Fruit fly (Drosophila melanogaster): Measurements from ENCODE around the gene CG12517.
A peak's percentile ranks its signal among the peaks of the same experiment; 100 is the strongest.

The CG12517 gene

dm6 chr2L:10849511-10850191 lies 20.3 kb upstream of the CG12517 start, which contains the start of gene SmydA-3 (continued):
- TF ChIP-seq prd (optimal IDR thresholded peaks at IDR 0.05): no peak
- peak; percentile 59; the same call in 1 of the 3 replicates for TF ChIP-seq prd (GFP tag; IDR thresholded peaks at IDR 0.05)
- peak; percentile 44 for TF ChIP-seq Meics (GFP tag; optimal IDR thresholded peaks at IDR 0.05)
- TF ChIP-seq CoRest (tag; optimal IDR thresholded peaks at IDR 0.05): peak; percentile 20
- TF ChIP-seq CG4424 (GFP tag; optimal IDR thresholded peaks at IDR 0.05): peak; percentile 35
- TF ChIP-seq CG1792 (GFP tag; optimal IDR thresholded peaks at IDR 0.05): no peak
- TF ChIP-seq al (GFP tag; IDR thresholded peaks at IDR 0.05): no peak
- peak; percentile 26 for TF ChIP-seq ERR (GFP tag; optimal IDR thresholded peaks at IDR 0.05)
- no peak for TF ChIP-seq vfl (GFP tag; optimal IDR thresholded peaks at IDR 0.05)
- 0 out of 3 replicates have a peak, but pooled peaks have one; percentile 8 for TF ChIP-seq CG34422 (GFP tag; IDR thresholded peaks at IDR 0.05)
- TF ChIP-seq seq (GFP tag; IDR thresholded peaks at IDR 0.05): peak; percentile 34; the same call in 1 of the 2 replicates
- TF ChIP-seq CG17385 (GFP tag; optimal IDR thresholded peaks at IDR 0.05): no peak
- no peak for TF ChIP-seq fu2 (GFP tag; optimal IDR thresholded peaks at IDR 0.05)
- no peak for TF ChIP-seq Hsf (GFP tag; optimal IDR thresholded peaks at IDR 0.05)
- no peak for TF ChIP-seq Gsc (GFP tag; IDR thresholded peaks at IDR 0.05)
- peak; percentile 44; the same call in 1 of the 2 replicates for TF ChIP-seq slbo (GFP tag; IDR thresholded peaks at IDR 0.05)
- peak; percentile 62 for TF ChIP-seq Awh (GFP tag; IDR thresholded peaks at IDR 0.05)
- TF ChIP-seq lmd (GFP tag; IDR thresholded peaks at IDR 0.05): 0 out of 2 replicates have a peak, but pooled peaks have one; percentile 27
- TF ChIP-seq ind (GFP tag; optimal IDR thresholded peaks at IDR 0.05): peak; percentile 11
- no peak for TF ChIP-seq Atf3 (GFP tag; optimal IDR thresholded peaks at IDR 0.05)
- TF ChIP-seq Med (GFP tag): peak; percentile 62
- peak; percentile 42; the same call in 1 of the 3 replicates for TF ChIP-seq tgo (GFP tag; IDR thresholded peaks at IDR 0.05)
- TF ChIP-seq Usf (GFP tag; optimal IDR thresholded peaks at IDR 0.05): no peak
- TF ChIP-seq zf30C (GFP tag; optimal IDR thresholded peaks at IDR 0.05): no peak
- peak; percentile 25 for TF ChIP-seq CG10543 (GFP tag; optimal IDR thresholded peaks at IDR 0.05)
- 0 out of 2 replicates have a peak, but pooled peaks have one; percentile 27 for TF ChIP-seq sob (GFP tag; IDR thresholded peaks at IDR 0.05)
- peak; percentile 32 for TF ChIP-seq CG6765 (GFP tag; optimal IDR thresholded peaks at IDR 0.05)
- TF ChIP-seq CG17328 (GFP tag; IDR thresholded peaks at IDR 0.05): peak; percentile 43; the same call in 1 of the 2 replicates
- peak; percentile 18 for TF ChIP-seq Oli (tag; optimal IDR thresholded peaks at IDR 0.05)
- no peak for TF ChIP-seq mirr (GFP tag; optimal IDR thresholded peaks at IDR 0.05)
- peak; percentile 5 for TF ChIP-seq CG12104 (GFP tag; optimal IDR thresholded peaks at IDR 0.05)
- TF ChIP-seq Xbp1 (GFP tag; optimal IDR thresholded peaks at IDR 0.05): peak; percentile 23
- peak; percentile 20; the same call in 1 of the 2 replicates for TF ChIP-seq Ptx1 (GFP tag; IDR thresholded peaks at IDR 0.05)
- TF ChIP-seq Ada2b (GFP tag; IDR thresholded peaks at IDR 0.05): 0 out of 2 replicates have a peak, but pooled peaks have one; percentile 11
- 0 out of 2 replicates have a peak, but pooled peaks have one; percentile 14 for TF ChIP-seq HLH3B (GFP tag; IDR thresholded peaks at IDR 0.05)
- peak; percentile 28 for TF ChIP-seq PHDP (tag; optimal IDR thresholded peaks at IDR 0.05)
- peak; percentile 44 for TF ChIP-seq CG3281 (GFP tag; optimal IDR thresholded peaks at IDR 0.05)
- TF ChIP-seq trh (GFP tag; optimal IDR thresholded peaks at IDR 0.05): no peak
- TF ChIP-seq gce (GFP tag; IDR thresholded peaks at IDR 0.05): peak; percentile 12; the same call in 1 of the 3 replicates
- TF ChIP-seq dpn (GFP tag; optimal IDR thresholded peaks at IDR 0.05): peak in 1 of 2 experiments; percentile 17
- TF ChIP-seq ara (GFP tag; IDR thresholded peaks at IDR 0.05): 0 out of 2 replicates have a peak, but pooled peaks have one; percentile 30
- no peak for TF ChIP-seq wek (GFP tag; optimal IDR thresholded peaks at IDR 0.05)
- peak; percentile 20 for TF ChIP-seq az2 (GFP tag; optimal IDR thresholded peaks at IDR 0.05)
- 0 out of 3 replicates have a peak, but pooled peaks have one; percentile 9 for TF ChIP-seq CG11093 (GFP tag; IDR thresholded peaks at IDR 0.05)
- TF ChIP-seq nerfin-1 (tag; optimal IDR thresholded peaks at IDR 0.05): no peak
- TF ChIP-seq bsh (GFP tag; optimal IDR thresholded peaks at IDR 0.05): peak; percentile 21 to 25
- peak; percentile 47; the same call in 1 of the 3 replicates for TF ChIP-seq ci (GFP tag; IDR thresholded peaks at IDR 0.05)
- TF ChIP-seq lilli (GFP tag; optimal IDR thresholded peaks at IDR 0.05): peak; percentile 8
- TF ChIP-seq CG10979 (tag; optimal IDR thresholded peaks at IDR 0.05): peak; percentile 23
- TF ChIP-seq CG13424 (tag; optimal IDR thresholded peaks at IDR 0.05): no peak

All from whole organism, embryonic.